Fruit fly (Drosophila melanogaster): ENCODE measurements around the gene GlcAT-S.
A peak's percentile ranks its signal among the peaks of the same experiment; 100 is the strongest.

GlcAT-S gene

DNA sequence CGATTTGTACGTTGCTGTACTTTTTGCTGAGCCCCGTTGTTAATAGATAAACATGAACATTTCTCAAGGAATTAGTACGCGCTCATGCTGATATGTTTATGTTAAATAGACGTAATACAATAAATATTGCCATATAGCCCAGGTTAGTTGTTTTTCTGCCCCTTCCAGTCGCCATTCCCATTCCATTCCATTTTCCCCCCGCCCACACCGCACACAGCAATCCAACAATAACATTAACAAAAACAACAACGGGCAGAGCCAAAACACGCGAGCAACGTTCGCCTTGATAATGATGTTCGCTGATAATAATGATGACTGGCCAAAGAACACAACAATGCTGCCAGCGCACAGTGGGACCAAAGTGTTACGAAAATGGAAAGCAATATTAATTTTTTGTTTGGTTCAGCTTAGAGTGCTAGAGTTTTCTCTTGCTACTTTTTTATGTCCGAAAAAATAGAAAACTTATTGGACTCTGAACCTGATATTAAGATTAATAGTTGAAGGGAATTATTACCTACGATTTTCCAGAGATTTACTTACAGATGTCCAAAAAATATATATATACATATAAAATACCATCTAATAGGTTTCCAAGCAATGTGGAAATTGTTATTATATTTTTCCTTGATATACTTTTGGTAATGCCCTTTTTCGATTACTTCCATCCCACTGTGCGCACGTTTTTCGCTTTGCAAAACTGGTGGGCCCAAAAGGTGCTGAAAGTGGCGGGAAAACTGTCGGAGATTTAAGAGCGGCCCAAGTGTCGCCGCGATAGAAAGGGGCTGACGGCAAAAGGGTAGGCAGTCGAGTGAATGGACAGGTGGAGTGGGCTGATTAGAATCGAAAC, 46.5 kb upstream of the GlcAT-S start (continued):
- TF ChIP-seq Fer3 (tag; optimal IDR thresholded peaks at IDR 0.05) (peak; percentile 96), CG6854 (GFP tag; optimal IDR thresholded peaks at IDR 0.05) (peak; percentile 96), CTCF (GFP tag; optimal IDR thresholded peaks at IDR 0.05) (peak; percentile 65), CG6272 (GFP tag; IDR thresholded peaks at IDR 0.05) (peak; percentile 73; the same call in 1 of the 2 replicates), Gug (GFP tag; IDR thresholded peaks at IDR 0.05) (peak; percentile 77; the same call in 3 of the 4 replicates), fu2 (GFP tag; optimal IDR thresholded peaks at IDR 0.05) (peak; percentile 64), dpn (GFP tag; optimal IDR thresholded peaks at IDR 0.05) (peak; percentile 86 to 94), Ada2b (GFP tag; IDR thresholded peaks at IDR 0.05) (peak; percentile 87), nerfin-1 (tag; optimal IDR thresholded peaks at IDR 0.05) (peak; percentile 90), MTF-1 (GFP tag; optimal IDR thresholded peaks at IDR 0.05; ENCODE audit: borderline replicate concordance) (peak; percentile 85), Xbp1 (GFP tag; optimal IDR thresholded peaks at IDR 0.05) (peak; percentile 96), mam (GFP tag; optimal IDR thresholded peaks at IDR 0.05) (peak; percentile 83), ken (GFP tag; IDR thresholded peaks at IDR 0.05) (peak; percentile 71; the same call in 2 of the 3 replicates), BtbVII (GFP tag; optimal IDR thresholded peaks at IDR 0.05) (peak; percentile 98), Rx (GFP tag; IDR thresholded peaks at IDR 0.05) (peak; percentile 72), Ptx1 (GFP tag; IDR thresholded peaks at IDR 0.05) (peak; percentile 93), CG14014 (GFP tag; IDR thresholded peaks at IDR 0.05) (peak; percentile 92), Atf-2 (GFP tag; optimal IDR thresholded peaks at IDR 0.05) (peak; percentile 68), sqz (GFP tag; optimal IDR thresholded peaks at IDR 0.05) (peak; percentile 95), bbx (GFP tag; IDR thresholded peaks at IDR 0.05; ENCODE audit: partially characterized antibody) (peak; percentile 41; the same call in 1 of the 2 replicates), CG2678 (tag; optimal IDR thresholded peaks at IDR 0.05) (peak; percentile 99), Sox102F (GFP tag; optimal IDR thresholded peaks at IDR 0.05) (peak; percentile 96), pnt (GFP tag; optimal IDR thresholded peaks at IDR 0.05) (peak; percentile 58), al (GFP tag; IDR thresholded peaks at IDR 0.05) (peak; percentile 91), CG2120 (GFP tag; optimal IDR thresholded peaks at IDR 0.05) (peak; percentile 95), CG8089 (GFP tag; optimal IDR thresholded peaks at IDR 0.05) (peak; percentile 74), CG3726 (GFP tag; IDR thresholded peaks at IDR 0.05) (peak; percentile 87), Hr39 (optimal IDR thresholded peaks at IDR 0.05) (no peak), CG4404 (GFP tag; IDR thresholded peaks at IDR 0.05) (peak; percentile 87), klu (GFP tag; IDR thresholded peaks at IDR 0.05) (peak; percentile 86), HLH4C (GFP tag; IDR thresholded peaks at IDR 0.05; ENCODE audit: partially characterized antibody) (no peak; the same call in 2 of the 3 replicates), Ravus (GFP tag; IDR thresholded peaks at IDR 0.05) (peak; percentile 74), HmgD (GFP tag; optimal IDR thresholded peaks at IDR 0.05) (no peak), CG7271 (tag; optimal IDR thresholded peaks at IDR 0.05) (peak; percentile 56), CG9215 (GFP tag; IDR thresholded peaks at IDR 0.05) (peak; percentile 91), vvl (GFP tag; IDR thresholded peaks at IDR 0.05) (peak; percentile 92), CG2199 (GFP tag; IDR thresholded peaks at IDR 0.05) (peak; percentile 38; the same call in 1 of the 3 replicates), Antp (GFP tag; optimal IDR thresholded peaks at IDR 0.05) (peak; percentile 80), unpg (GFP tag; optimal IDR thresholded peaks at IDR 0.05) (peak; percentile 96), CG31224 (GFP tag; IDR thresholded peaks at IDR 0.05) (peak; percentile 82), CG18764 (GFP tag; optimal IDR thresholded peaks at IDR 0.05) (peak; percentile 92), CG13624 (GFP tag; optimal IDR thresholded peaks at IDR 0.05) (peak; percentile 89), D19B (GFP tag; optimal IDR thresholded peaks at IDR 0.05) (peak; percentile 94), Dll (GFP tag; IDR thresholded peaks at IDR 0.05; ENCODE audit: partially characterized antibody) (0 out of 4 replicates have a peak, but pooled peaks have one; percentile 45), tio (GFP tag; optimal IDR thresholded peaks at IDR 0.05) (peak; percentile 97), CG8281 (tag; optimal IDR thresholded peaks at IDR 0.05) (peak; percentile 89), usp (GFP tag; optimal IDR thresholded peaks at IDR 0.05) (no peak), tap (tag; optimal IDR thresholded peaks at IDR 0.05) (peak; percentile 91), z (GFP tag; IDR thresholded peaks at IDR 0.05) (peak; percentile 49; the same call in 2 of the 3 replicates), lbe (GFP tag; optimal IDR thresholded peaks at IDR 0.05) (peak; percentile 94)

All from whole organism, embryonic.